Fruit fly (Drosophila melanogaster) whole organism, embryonic: ENCODE measurements around the gene slmo.

Experiments
- ATbp ChIP-seq: fragments of 200-800 bp; sonication (Bioruptor generic); optimal IDR thresholded peaks from 2 replicates; lab custom pipeline; 2017; ENCODE audit warnings: missing biosample characterization, mild to moderate bottlenecking, missing genetic modification characterization, missing genetic modification reagents
- B-H2 ChIP-seq: fragments of 200-800 bp; sonication (Bioruptor generic); optimal IDR thresholded peaks from 2 replicates; lab custom pipeline; 2018; ENCODE audit warnings: missing biosample characterization, mild to moderate bottlenecking, missing genetic modification characterization
- CG10321 ChIP-seq: fragments of 200-800 bp; sonication (Bioruptor generic); IDR thresholded peaks from 2 replicates; pipeline ENCODE4 v1.3.6; 2022; ENCODE audit warnings: missing biosample characterization, missing genetic modification characterization
- CG10431 ChIP-seq: fragments of 200-800 bp; sonication (Bioruptor generic); optimal IDR thresholded peaks from 3 replicates; lab custom pipeline; 2018; ENCODE audit warnings: missing biosample characterization, mild to moderate bottlenecking, missing genetic modification characterization
- CG10462 ChIP-seq: fragments of 200-800 bp; sonication (Bioruptor generic); optimal IDR thresholded peaks from 2 replicates; lab custom pipeline; 2016; ENCODE audit warnings: missing biosample characterization, missing genetic modification characterization
- CG11398 ChIP-seq: fragments of 200-800 bp; sonication (Bioruptor generic); optimal IDR thresholded peaks from 2 replicates; lab custom pipeline; 2016; ENCODE audit warnings: missing biosample characterization, missing genetic modification characterization
- CG11456 ChIP-seq: fragments of 200-800 bp; sonication (Bioruptor generic); IDR thresholded peaks from 3 replicates; pipeline ENCODE4 v1.3.6; 2022; ENCODE audit warnings: missing biosample characterization, missing genetic modification characterization
- CG12942 ChIP-seq: fragments of 200-800 bp; sonication (Bioruptor generic); optimal IDR thresholded peaks from 3 replicates; lab custom pipeline; 2016; ENCODE audit warnings: missing biosample characterization, missing genetic modification characterization
- CG13123 ChIP-seq: fragments of 200-800 bp; sonication (Bioruptor generic); optimal IDR thresholded peaks from 2 replicates; lab custom pipeline; 2016; ENCODE audit warnings: missing biosample characterization, missing genetic modification characterization
- CG14860 ChIP-seq: fragments of 200-800 bp; sonication (Bioruptor generic); IDR thresholded peaks from 3 replicates; pipeline ENCODE4 v1.3.6; 2022; ENCODE audit warnings: missing biosample characterization, missing genetic modification characterization; ENCODE audit not compliant: partially characterized antibody
- CG15011 ChIP-seq: fragments of 200-800 bp; sonication (Bioruptor generic); optimal IDR thresholded peaks from 3 replicates; lab custom pipeline; 2018; ENCODE audit warnings: missing biosample characterization, mild to moderate bottlenecking, missing genetic modification characterization
- CG18262 ChIP-seq: fragments of 200-800 bp; optimal IDR thresholded peaks from 3 replicates; lab custom pipeline; 2019; ENCODE audit warnings: missing biosample characterization, mild to moderate bottlenecking, missing genetic modification characterization, moderate library complexity
- CG18599 ChIP-seq: fragments of 200-800 bp; sonication (Bioruptor generic); optimal IDR thresholded peaks from 3 replicates; lab custom pipeline; 2017; ENCODE audit warnings: missing biosample characterization, missing genetic modification characterization, mild to moderate bottlenecking, moderate library complexity, missing genetic modification reagents
- CG2678 ChIP-seq: fragments of 200-800 bp; sonication (Bioruptor generic); optimal IDR thresholded peaks from 3 replicates; lab custom pipeline; 2019; ENCODE audit warnings: missing biosample characterization, mild to moderate bottlenecking, missing genetic modification characterization, moderate library complexity
- CG30020 ChIP-seq: fragments of 200-800 bp; optimal IDR thresholded peaks from 2 replicates; lab custom pipeline; 2019; ENCODE audit warnings: missing biosample characterization, mild to moderate bottlenecking, missing genetic modification characterization, moderate library complexity
- CG4328 ChIP-seq: fragments of 200-800 bp; sonication (Bioruptor generic); optimal IDR thresholded peaks from 3 replicates; lab custom pipeline; 2017; ENCODE audit warnings: missing biosample characterization, missing genetic modification reagents, missing genetic modification characterization
- CG4424 ChIP-seq: fragments of 200-800 bp; sonication (Bioruptor generic); optimal IDR thresholded peaks from 3 replicates; lab custom pipeline; 2016; ENCODE audit warnings: missing biosample characterization, missing genetic modification characterization
- CG4617 ChIP-seq: fragments of 200-800 bp; sonication (Bioruptor generic); optimal IDR thresholded peaks from 3 replicates; lab custom pipeline; 2016; ENCODE audit warnings: missing biosample characterization, missing genetic modification characterization, borderline replicate concordance
- CG6175 ChIP-seq: fragments of 200-800 bp; sonication (Bioruptor generic); IDR thresholded peaks from 3 replicates; pipeline ENCODE4 v1.3.6; 2022; ENCODE audit warnings: missing biosample characterization, missing genetic modification characterization
- CG8765 ChIP-seq: fragments of 200-800 bp; sonication (Bioruptor generic); IDR thresholded peaks from 2 replicates; pipeline ENCODE4 v1.3.6; 2022; ENCODE audit warnings: missing biosample characterization, missing genetic modification characterization
- Dbx ChIP-seq: fragments of 200-800 bp; sonication (Bioruptor generic); IDR thresholded peaks from 3 replicates; pipeline ENCODE4 v1.3.6; 2022; ENCODE audit warnings: missing biosample characterization, missing genetic modification characterization
- Drgx ChIP-seq: fragments of 200-800 bp; sonication (Bioruptor generic); IDR thresholded peaks from 2 replicates; pipeline ENCODE4 v1.3.6; 2022; ENCODE audit warnings: missing biosample characterization, missing genetic modification characterization
- E2f2 ChIP-seq: fragments of 200-800 bp; sonication (Bioruptor generic); IDR thresholded peaks from 2 replicates; pipeline ENCODE4 v1.3.6; 2022; ENCODE audit warnings: missing biosample characterization, missing genetic modification characterization
- Ets97D ChIP-seq: fragments of 200-800 bp; sonication (Bioruptor generic); optimal IDR thresholded peaks from 3 replicates; lab custom pipeline; 2016; ENCODE audit warnings: missing biosample characterization, missing genetic modification characterization
- H15 ChIP-seq: fragments of 200-800 bp; sonication (Bioruptor generic); IDR thresholded peaks from 3 replicates; pipeline ENCODE4 v1.3.6; 2022; ENCODE audit warnings: missing biosample characterization, missing genetic modification characterization
- HLH3B ChIP-seq: fragments of 200-800 bp; sonication (Bioruptor generic); IDR thresholded peaks from 2 replicates; pipeline ENCODE4 v1.3.6; 2022; ENCODE audit warnings: missing biosample characterization, missing genetic modification characterization
- Hr3 ChIP-seq: fragments of 200-800 bp; sonication (Bioruptor generic); optimal IDR thresholded peaks from 3 replicates; lab custom pipeline; 2016; ENCODE audit warnings: missing biosample characterization, missing genetic modification characterization
- Hr39 ChIP-seq: fragments of >200 bp; optimal IDR thresholded peaks from 2 replicates; lab custom pipeline; 2017
- Jarid2 ChIP-seq: fragments of 200-800 bp; sonication (Bioruptor generic); optimal IDR thresholded peaks from 3 replicates; lab custom pipeline; 2017; ENCODE audit warnings: mild to moderate bottlenecking, missing biosample characterization, missing genetic modification reagents, missing genetic modification characterization
- MESR4 ChIP-seq: fragments of 200-800 bp; sonication (Bioruptor generic); optimal IDR thresholded peaks from 2 replicates; lab custom pipeline; 2018; ENCODE audit warnings: missing biosample characterization, mild to moderate bottlenecking, missing genetic modification characterization, moderate library complexity
- Meics ChIP-seq: fragments of 200-800 bp; sonication (Bioruptor generic); optimal IDR thresholded peaks from 2 replicates; lab custom pipeline; 2017; ENCODE audit warnings: missing biosample characterization, mild to moderate bottlenecking, missing genetic modification characterization
- Nf-YB ChIP-seq: fragments of 200-800 bp; sonication (Bioruptor generic); optimal IDR thresholded peaks from 3 replicates; lab custom pipeline; 2019; ENCODE audit warnings: missing biosample characterization, mild to moderate bottlenecking, missing genetic modification characterization, moderate library complexity
- Poxn ChIP-seq: fragments of 200-800 bp; sonication (Bioruptor generic); IDR thresholded peaks from 2 replicates; pipeline ENCODE4 v1.3.6; 2022; ENCODE audit warnings: missing biosample characterization, missing genetic modification characterization
- Side ChIP-seq: fragments of 200-800 bp; sonication (Bioruptor generic); optimal IDR thresholded peaks from 2 replicates; lab custom pipeline; 2016; ENCODE audit warnings: missing biosample characterization, missing genetic modification characterization
- Sox102F ChIP-seq: fragments of 200-800 bp; sonication (Bioruptor generic); optimal IDR thresholded peaks from 2 replicates; lab custom pipeline; 2018; ENCODE audit warnings: missing biosample characterization, mild to moderate bottlenecking, missing genetic modification characterization, moderate library complexity
- ase ChIP-seq: fragments of 200-800 bp; sonication (Bioruptor generic); IDR thresholded peaks from 3 replicates; pipeline ENCODE4 v1.3.6; 2022; ENCODE audit warnings: missing biosample characterization, missing genetic modification characterization
- cato ChIP-seq: fragments of 200-800 bp; sonication (Bioruptor generic); optimal IDR thresholded peaks from 2 replicates; lab custom pipeline; 2016; ENCODE audit warnings: missing biosample characterization, missing genetic modification characterization, borderline replicate concordance
- chif ChIP-seq, 2 experiments: fragments of 200-800 bp; sonication (Bioruptor generic); optimal IDR thresholded peaks; 3 replicates each; lab custom pipeline; 2016; ENCODE audit warnings: missing biosample characterization in 2 of 2, missing genetic modification characterization in 2 of 2
- ci ChIP-seq: fragments of 200-800 bp; sonication (Bioruptor generic); IDR thresholded peaks from 3 replicates; pipeline ENCODE4 v1.3.6; 2022; ENCODE audit warnings: missing biosample characterization, missing genetic modification characterization
- ewg ChIP-seq: fragments of 200-800 bp; sonication (Bioruptor generic); optimal IDR thresholded peaks from 3 replicates; lab custom pipeline; 2017; ENCODE audit warnings: mild to moderate bottlenecking, missing biosample characterization, missing genetic modification reagents, missing genetic modification characterization
- grau ChIP-seq: fragments of 200-800 bp; optimal IDR thresholded peaks from 3 replicates; lab custom pipeline; 2019; ENCODE audit warnings: missing biosample characterization, mild to moderate bottlenecking, missing genetic modification characterization, moderate library complexity
- lmd ChIP-seq: fragments of 200-800 bp; sonication (Bioruptor generic); IDR thresholded peaks from 2 replicates; pipeline ENCODE4 v1.3.6; 2022; ENCODE audit warnings: missing biosample characterization, missing genetic modification characterization
- pzg ChIP-seq: fragments of 200-800 bp; sonication (Bioruptor generic); optimal IDR thresholded peaks from 3 replicates; lab custom pipeline; 2018; ENCODE audit warnings: missing biosample characterization, mild to moderate bottlenecking, missing genetic modification characterization, moderate library complexity
- schlank ChIP-seq: fragments of 200-800 bp; sonication (Bioruptor generic); optimal IDR thresholded peaks from 2 replicates; lab custom pipeline; 2018; ENCODE audit warnings: missing biosample characterization, mild to moderate bottlenecking, missing genetic modification characterization
- sim ChIP-seq: fragments of 200-800 bp; sonication (Bioruptor generic); IDR thresholded peaks from 2 replicates; pipeline ENCODE4 v1.3.6; 2022; ENCODE audit warnings: missing biosample characterization, missing genetic modification characterization
- sima ChIP-seq: fragments of 200-800 bp; sonication (Bioruptor generic); optimal IDR thresholded peaks from 2 replicates; lab custom pipeline; 2016; ENCODE audit warnings: missing biosample characterization, missing genetic modification characterization
- sr ChIP-seq: fragments of 200-800 bp; sonication (Bioruptor generic); IDR thresholded peaks from 3 replicates; pipeline ENCODE4 v1.3.6; 2022; ENCODE audit warnings: missing biosample characterization, missing genetic modification characterization
- ssp ChIP-seq: fragments of 200-800 bp; sonication (Bioruptor generic); IDR thresholded peaks from 2 replicates; pipeline ENCODE4 v1.3.6; 2022; ENCODE audit warnings: missing biosample characterization, missing genetic modification characterization
- sug ChIP-seq: fragments of 200-800 bp; optimal IDR thresholded peaks from 2 replicates; lab custom pipeline; 2019; ENCODE audit warnings: missing biosample characterization, mild to moderate bottlenecking, missing genetic modification characterization, moderate library complexity
- tap ChIP-seq: fragments of 200-800 bp; optimal IDR thresholded peaks from 3 replicates; lab custom pipeline; 2019; ENCODE audit warnings: missing biosample characterization, mild to moderate bottlenecking, missing genetic modification characterization, moderate library complexity
- tll ChIP-seq, 2 experiments: fragments of 200-800 bp in 1 of 2; fragments of >200 bp in 1 of 2; sonication (Bioruptor generic) in 1 of 2; optimal IDR thresholded peaks; 2 replicates each; lab custom pipeline; 2017 to 2019; ENCODE audit warnings: missing biosample characterization in 2 of 2, missing genetic modification characterization in 2 of 2, mild to moderate bottlenecking in 1 of 2, moderate library complexity in 1 of 2

Gene slmo

DNA sequence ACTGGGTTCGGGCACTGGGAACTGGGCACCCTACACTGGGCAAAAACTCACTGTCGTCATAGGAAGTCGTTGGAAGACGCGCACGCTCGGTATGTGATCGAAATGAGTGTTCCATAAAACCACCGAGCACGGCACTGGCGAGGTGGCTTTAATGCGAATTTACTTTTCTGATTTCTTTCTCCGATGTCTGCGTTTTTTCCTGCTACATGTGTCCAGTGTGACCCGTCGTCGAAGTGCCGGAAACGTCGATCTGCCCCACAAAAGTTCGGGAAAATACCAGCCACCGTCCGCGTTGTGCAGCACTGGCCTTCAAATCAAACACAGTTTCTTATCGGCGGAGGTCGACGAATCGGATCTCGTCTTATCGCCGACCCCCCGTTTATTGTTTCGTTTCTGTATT is 49.3 kb downstream of the slmo start, which contains the start of gene Kdm5 (continued):
- TF ChIP-seq ase (GFP tag; lab: Robert Waterston, UW): no peak
- TF ChIP-seq Dbx (GFP tag; lab: Robert Waterston, UW): peak; percentile 58; the same call in 2 of the 3 replicates
- peak; percentile 92 for TF ChIP-seq pzg
- no peak for TF ChIP-seq Hr39
- peak; percentile 51 for TF ChIP-seq ewg
- TF ChIP-seq HLH3B (GFP tag; lab: Robert Waterston, UW): 0 out of 2 replicates have a peak, but pooled peaks have one; percentile 28
- peak; percentile 87 for TF ChIP-seq CG4617 (GFP tag; lab: Kevin White, UChicago)
- peak; percentile 6 for TF ChIP-seq CG11398 (GFP tag; lab: Kevin White, UChicago)
- TF ChIP-seq Nf-YB: peak; percentile 54
- no peak for TF ChIP-seq grau (tag; lab: Kevin White, UChicago)
- TF ChIP-seq sim: no peak
- peak; percentile 36 for TF ChIP-seq CG4328 (GFP tag; lab: Kevin White, UChicago)
- peak; percentile 39 for TF ChIP-seq Meics (GFP tag; lab: Kevin White, UChicago)
- TF ChIP-seq CG30020 (tag; lab: Kevin White, UChicago): peak; percentile 1
- no peak for TF ChIP-seq CG13123 (GFP tag; lab: Kevin White, UChicago)
- TF ChIP-seq CG18262: peak; percentile 8
- no peak for TF ChIP-seq schlank
- peak; percentile 24 for TF ChIP-seq Hr3
- peak; percentile 25; the same call in 1 of the 2 replicates for TF ChIP-seq lmd (GFP tag; lab: Robert Waterston, UW)
- peak; percentile 47 for TF ChIP-seq Side (GFP tag; lab: Kevin White, UChicago)
- peak; percentile 42 for TF ChIP-seq Jarid2 (GFP tag; lab: Kevin White, UChicago)
- TF ChIP-seq CG2678 (tag; lab: Kevin White, UChicago): no peak
- no peak for TF ChIP-seq Sox102F
- no peak for TF ChIP-seq CG6175 (GFP tag; lab: Robert Waterston, UW)
- no peak for TF ChIP-seq sima (GFP tag; lab: Kevin White, UChicago)
- TF ChIP-seq tap (tag; lab: Kevin White, UChicago): no peak
- peak; percentile 30; the same call in 1 of the 2 replicates for TF ChIP-seq ssp
- TF ChIP-seq E2f2 (GFP tag; lab: Robert Waterston, UW): peak; percentile 67
- no peak for TF ChIP-seq CG10462 (GFP tag; lab: Kevin White, UChicago)
- TF ChIP-seq ci (GFP tag; lab: Robert Waterston, UW): peak; percentile 87
- TF ChIP-seq CG12942: no peak
- TF ChIP-seq CG14860 (GFP tag; lab: Robert Waterston, UW): no peak
- TF ChIP-seq CG10321 (GFP tag; lab: Robert Waterston, UW): no peak
- TF ChIP-seq H15: no peak
- TF ChIP-seq sug (tag; lab: Kevin White, UChicago): peak; percentile 99
- TF ChIP-seq CG8765 (GFP tag; lab: Robert Waterston, UW): 0 out of 2 replicates have a peak, but pooled peaks have one; percentile 15
- no peak for TF ChIP-seq CG4424 (GFP tag; lab: Kevin White, UChicago)
- no peak for TF ChIP-seq Poxn (GFP tag; lab: Robert Waterston, UW)
- no peak for TF ChIP-seq CG15011
- TF ChIP-seq sr (GFP tag; lab: Robert Waterston, UW): no peak
- no peak for TF ChIP-seq cato
- no peak for TF ChIP-seq tll (GFP tag; optimal IDR thresholded peaks at IDR 0.05; lab: Kevin White, UChicago)
- peak; percentile 58 for TF ChIP-seq CG10431
- peak; percentile 45; the same call in 1 of the 2 replicates for TF ChIP-seq Drgx
- TF ChIP-seq Ets97D (GFP tag; lab: Kevin White, UChicago): peak; percentile 86
- peak; percentile 41 for TF ChIP-seq B-H2 (GFP tag; lab: Kevin White, UChicago)
- TF ChIP-seq CG11456 (GFP tag; lab: Robert Waterston, UW): peak; percentile 70; the same call in 2 of the 3 replicates
- TF ChIP-seq MESR4 (GFP tag; lab: Kevin White, UChicago): peak; percentile 91
- no peak for TF ChIP-seq chif (GFP tag; optimal IDR thresholded peaks at IDR 0.05; lab: Kevin White, UChicago)
- TF ChIP-seq CG18599 (GFP tag; lab: Kevin White, UChicago): peak; percentile 25
- TF ChIP-seq ATbp: no peak
